Worm (Caenorhabditis elegans) whole organism, early embryonic: Measurements from ENCODE around the gene npr-20.

Experiments
- B0310.2 ChIP-seq: sonication (generic microtip); optimal IDR thresholded peaks from 2 replicates; lab custom pipeline; 2016; ENCODE audit warnings: mild to moderate bottlenecking, missing genetic modification characterization, missing compliant biosample characterization
- F13C5.2 ChIP-seq: sonication (generic microtip); optimal IDR thresholded peaks from 2 replicates; lab custom pipeline; 2017; ENCODE audit warnings: mild to moderate bottlenecking, missing genetic modification characterization, inconsistent platforms, missing compliant biosample characterization
- aly-1 ChIP-seq: sonication (generic microtip); optimal IDR thresholded peaks from 2 replicates; lab custom pipeline; 2016; ENCODE audit warnings: missing genetic modification characterization, missing compliant biosample characterization
- ama-1 ChIP-seq: fragments of 150-350 bp; optimal IDR thresholded peaks from 2 replicates; lab custom pipeline; 2014
- ceh-13 ChIP-seq: fragments of 200-800 bp; sonication (Bioruptor generic); optimal IDR thresholded peaks from 2 replicates; lab custom pipeline; 2018; ENCODE audit warnings: mild to moderate bottlenecking, missing genetic modification characterization, missing compliant biosample characterization
- ceh-36 ChIP-seq: sonication (generic microtip); optimal IDR thresholded peaks from 2 replicates; lab custom pipeline; 2016; ENCODE audit warnings: missing genetic modification characterization, inconsistent platforms, missing compliant biosample characterization
- ets-7 ChIP-seq: sonication (generic microtip); optimal IDR thresholded peaks from 2 replicates; lab custom pipeline; 2016; ENCODE audit warnings: missing genotype, missing genetic modification characterization, missing compliant biosample characterization
- flt-1 ChIP-seq: fragments of 200-800 bp; sonication (Bioruptor generic); IDR thresholded peaks from 2 replicates; pipeline ENCODE4 v1.3.6; 2022; ENCODE audit warnings: missing genetic modification characterization, missing compliant biosample characterization
- hmbx-1 ChIP-seq: sonication (generic microtip); optimal IDR thresholded peaks from 2 replicates; lab custom pipeline; 2016; ENCODE audit warnings: mild to moderate bottlenecking, missing genetic modification characterization, missing compliant biosample characterization
- hmg-4 ChIP-seq: fragments of 200-800 bp; sonication (Bioruptor generic); optimal IDR thresholded peaks from 2 replicates; lab custom pipeline; 2018; ENCODE audit warnings: mild to moderate bottlenecking, missing genetic modification characterization, missing compliant biosample characterization
- hnd-1 ChIP-seq: sonication (generic microtip); optimal IDR thresholded peaks from 2 replicates; lab custom pipeline; 2016; ENCODE audit warnings: missing genetic modification characterization, missing compliant biosample characterization
- pes-1 ChIP-seq: fragments of 200-800 bp; sonication (Bioruptor generic); IDR thresholded peaks from 2 replicates; pipeline ENCODE4 v1.3.6; 2022; ENCODE audit warnings: missing genetic modification reagents, missing genetic modification characterization, missing compliant biosample characterization
- scrt-1 ChIP-seq: fragments of 200-800 bp; sonication (Bioruptor generic); IDR thresholded peaks from 2 replicates; pipeline ENCODE4 v1.3.6; 2022; ENCODE audit warnings: missing genetic modification characterization, missing compliant biosample characterization
- sea-1 ChIP-seq: fragments of 200-800 bp; sonication (Bioruptor generic); conservative IDR thresholded peaks from 2 replicates; pipeline ENCODE4 v1.3.6; 2022; ENCODE audit warnings: missing genetic modification characterization, missing compliant biosample characterization
- tbx-11 ChIP-seq: fragments of 200-800 bp; sonication (Bioruptor generic); IDR thresholded peaks from 2 replicates; pipeline ENCODE4 v1.3.6; 2022; ENCODE audit warnings: missing genetic modification characterization, missing compliant biosample characterization
- tbx-37 ChIP-seq: fragments of 200-800 bp; sonication (Bioruptor generic); conservative IDR thresholded peaks from 2 replicates; pipeline ENCODE4 v1.3.6; 2022; ENCODE audit warnings: missing genetic modification reagents, missing genetic modification characterization, missing compliant biosample characterization
- tra-4 ChIP-seq: sonication (generic microtip); optimal IDR thresholded peaks from 2 replicates; lab custom pipeline; 2017; ENCODE audit warnings: missing genetic modification characterization, missing compliant biosample characterization

Gene npr-20

DNA sequence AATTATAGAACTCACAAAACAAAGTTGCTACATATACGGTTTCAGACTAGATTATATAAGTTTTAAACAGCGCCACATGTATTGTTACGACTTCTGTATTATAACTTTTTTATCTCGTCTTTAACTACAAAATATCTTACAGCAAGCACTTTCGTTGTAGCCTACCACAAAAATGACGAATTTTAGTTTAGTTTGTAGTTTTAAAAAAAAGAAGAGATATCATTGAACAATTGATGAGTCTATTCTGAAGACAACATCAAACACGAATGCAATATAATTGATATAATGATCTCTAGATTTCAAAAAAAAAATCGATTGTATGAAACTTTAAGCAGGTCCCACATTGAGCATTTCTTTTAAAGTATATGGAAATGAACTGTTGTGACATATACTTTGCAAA, 50.7 kb downstream of the npr-20 start:
- TF ChIP-seq hnd-1 (tag; lab: Kevin White, UChicago) (no peak), ceh-36 (tag; lab: Kevin White, UChicago) (no peak)

DNA sequence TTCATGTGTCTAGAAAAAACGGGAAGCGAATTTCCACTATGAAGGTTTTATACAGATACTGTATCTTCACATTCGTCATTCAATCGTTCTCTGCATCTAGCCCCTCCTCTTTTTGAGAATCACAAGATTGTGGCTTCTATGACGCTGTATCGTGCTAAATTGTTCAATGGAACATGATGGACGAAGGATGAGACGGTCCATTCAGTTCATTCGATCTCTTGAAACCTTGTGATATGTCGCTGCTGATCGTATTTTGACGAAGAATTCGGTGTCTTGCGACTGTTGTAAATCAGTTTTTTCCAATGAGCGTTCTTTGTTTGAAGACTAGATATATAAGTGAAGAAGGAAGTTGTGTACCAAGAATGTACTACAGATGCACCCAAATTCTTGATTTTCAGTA, 51.3 kb downstream of the npr-20 start:
- TF ChIP-seq hmbx-1 (tag; lab: Kevin White, UChicago) (no peak), ceh-36 (tag; lab: Kevin White, UChicago) (no peak), pes-1 (GFP tag; lab: Robert Waterston, UW) (no peak), tra-4 (no peak)

DNA sequence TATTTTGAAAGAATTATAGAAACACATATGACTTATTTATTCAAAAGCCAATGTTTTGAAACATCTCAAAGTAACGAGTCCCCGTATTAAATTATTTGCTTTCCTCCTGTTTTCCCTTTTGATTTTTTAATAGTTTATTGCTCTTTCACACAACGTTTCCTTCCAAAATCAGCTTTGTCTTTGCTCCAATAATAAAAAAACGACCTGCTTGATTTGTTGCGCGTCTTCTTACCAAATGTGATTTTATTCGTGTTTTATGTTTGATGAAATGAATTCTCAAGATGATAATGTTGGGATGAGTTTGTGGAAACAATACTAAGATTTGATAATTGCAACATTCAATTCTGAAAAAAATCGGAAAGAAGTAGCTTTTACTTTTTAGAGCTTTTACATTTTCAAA, 52.6 kb downstream of the npr-20 start:
- TF ChIP-seq hnd-1 (tag; lab: Kevin White, UChicago) (no peak), tbx-11 (no peak), ets-7 (no peak), F13C5.2 (tag; lab: Kevin White, UChicago) (no peak), sea-1 (GFP tag; lab: Robert Waterston, UW) (no peak), tbx-37 (GFP tag; lab: Robert Waterston, UW) (no peak)

DNA sequence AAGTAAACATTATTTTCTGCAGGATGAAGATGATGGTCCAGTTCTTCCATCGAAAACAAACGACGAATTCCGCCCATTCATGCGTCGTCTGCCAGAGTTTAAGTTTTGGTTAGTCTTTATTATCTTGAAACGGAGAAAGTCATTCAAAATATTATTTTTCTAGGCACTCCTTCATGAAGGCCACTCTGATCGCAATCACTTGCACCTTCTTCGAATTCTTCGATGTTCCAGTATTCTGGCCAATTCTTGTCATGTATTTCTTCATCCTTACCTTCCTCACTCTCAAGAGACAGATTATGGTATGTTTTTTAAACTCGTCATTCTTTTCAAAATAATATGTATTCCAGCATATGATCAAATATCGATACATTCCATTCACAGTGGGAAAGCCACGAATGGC, 53.2 kb downstream of the npr-20 start:
- TF ChIP-seq ceh-13 (GFP tag; lab: Kevin White, UChicago) (no peak), pes-1 (GFP tag; lab: Robert Waterston, UW) (no peak), flt-1 (GFP tag; lab: Robert Waterston, UW) (no peak), scrt-1 (no peak), hmg-4 (no peak), tra-4 (no peak), ets-7 (no peak), sea-1 (GFP tag; lab: Robert Waterston, UW) (no peak), B0310.2 (tag; lab: Kevin White, UChicago) (no peak), F13C5.2 (tag; lab: Kevin White, UChicago) (no peak), hnd-1 (tag; lab: Kevin White, UChicago) (no peak), hmbx-1 (tag; lab: Kevin White, UChicago) (no peak), tbx-11 (no peak), tbx-37 (GFP tag; lab: Robert Waterston, UW) (no peak), ama-1 (no peak), ceh-36 (tag; lab: Kevin White, UChicago) (no peak)

DNA sequence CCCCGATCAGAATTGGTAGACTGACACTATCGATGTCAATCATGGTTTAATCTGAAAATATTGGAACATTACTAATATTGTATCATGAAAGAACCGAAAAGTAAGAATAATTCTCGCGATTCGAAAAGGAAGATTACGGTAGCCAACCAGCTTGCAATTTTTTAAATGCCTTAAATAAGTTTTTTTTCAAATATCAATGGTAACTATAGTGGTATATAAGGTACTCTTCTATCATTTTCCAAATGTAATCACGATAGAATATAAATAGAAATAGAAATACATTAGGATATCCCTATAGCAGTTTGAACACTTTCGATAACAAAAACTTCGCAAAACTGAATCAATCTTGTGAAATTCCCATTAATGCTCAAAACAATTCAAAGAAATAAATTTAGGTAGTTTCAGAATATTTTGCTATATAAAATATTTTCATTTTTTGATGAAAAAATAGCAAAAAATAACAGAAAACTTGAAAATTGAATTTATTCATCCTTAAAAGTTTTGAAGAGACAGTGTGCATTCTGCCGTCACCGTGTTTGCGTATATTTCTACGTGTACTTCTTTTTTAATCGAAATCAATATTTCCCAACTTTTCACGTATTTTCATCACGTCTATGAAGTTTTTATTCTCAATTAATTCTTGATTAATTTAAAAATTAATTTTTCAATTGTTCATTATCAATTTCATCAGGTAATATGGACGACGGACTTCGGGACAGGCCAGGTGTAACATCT, 54.1 kb downstream of the npr-20 start, which contains the start of the genes F46C5.9 and rer-1:
F46C5.9 (minus strand) TSS at position 51 of the 735 bp plus-strand sequence.
rer-1 (plus strand) TSS at position 692 of the 735 bp plus-strand sequence.
- TF ChIP-seq ceh-36 (tag; lab: Kevin White, UChicago), result no peak
- TF ChIP-seq B0310.2 (tag; lab: Kevin White, UChicago), result no peak
- TF ChIP-seq hmbx-1 (tag; lab: Kevin White, UChicago), result no peak
- TF ChIP-seq tra-4, result no peak
- no peak for TF ChIP-seq sea-1 (GFP tag; lab: Robert Waterston, UW)
- no peak for TF ChIP-seq aly-1
- no peak for TF ChIP-seq ceh-13 (GFP tag; lab: Kevin White, UChicago)
- TF ChIP-seq ama-1, result no peak
- no peak for TF ChIP-seq ets-7
- TF ChIP-seq F13C5.2 (tag; lab: Kevin White, UChicago), result no peak
- TF ChIP-seq tbx-11, result no peak
- no peak for TF ChIP-seq hmg-4
- no peak for TF ChIP-seq hnd-1 (tag; lab: Kevin White, UChicago)
- TF ChIP-seq scrt-1, result no peak
- TF ChIP-seq pes-1 (GFP tag; lab: Robert Waterston, UW), result no peak
- no peak for TF ChIP-seq flt-1 (GFP tag; lab: Robert Waterston, UW)
